Fruit fly (Drosophila melanogaster): Measurements from ENCODE around the gene CG13856.

Gene CG13856

dm6 chr3R:22410537-22411360 is 8.3 kb downstream of the CG13856 start, which contains the start of the genes CG13850 and lqfR (continued):
- TF ChIP-seq Mrtf (GFP tag; IDR thresholded peaks at IDR 0.05): peak; percentile 40; the same call in 1 of the 3 replicates
- peak; percentile 89 for TF ChIP-seq CG18476 (GFP tag; optimal IDR thresholded peaks at IDR 0.05)
- TF ChIP-seq CG12104 (GFP tag; optimal IDR thresholded peaks at IDR 0.05): peak; percentile 70
- peak; percentile 69 for TF ChIP-seq Six4 (GFP tag; optimal IDR thresholded peaks at IDR 0.05)
- peak; percentile 63 for TF ChIP-seq CG4328 (GFP tag; optimal IDR thresholded peaks at IDR 0.05)
- no peak for TF ChIP-seq Hey (tag; optimal IDR thresholded peaks at IDR 0.05)
- peak; percentile 28 for TF ChIP-seq MESR4 (GFP tag; optimal IDR thresholded peaks at IDR 0.05)
- TF ChIP-seq tll (GFP tag; optimal IDR thresholded peaks at IDR 0.05): peak in 1 of 2 experiments; percentile 30
- peak; percentile 70 for TF ChIP-seq repo (GFP tag; optimal IDR thresholded peaks at IDR 0.05)
- no peak for TF ChIP-seq zen2 (GFP tag; IDR thresholded peaks at IDR 0.05; ENCODE audit: partially characterized antibody)
- peak; percentile 22 for TF ChIP-seq Fer2 (tag; optimal IDR thresholded peaks at IDR 0.05)
- no peak for TF ChIP-seq Optix (GFP tag; IDR thresholded peaks at IDR 0.05)
- TF ChIP-seq CG15269 (tag; optimal IDR thresholded peaks at IDR 0.05): no peak
- TF ChIP-seq gsb (GFP tag; IDR thresholded peaks at IDR 0.05): no peak
- peak; percentile 26 for TF ChIP-seq Mes4 (GFP tag; optimal IDR thresholded peaks at IDR 0.05)
- TF ChIP-seq CG11093 (GFP tag; IDR thresholded peaks at IDR 0.05): no peak
- TF ChIP-seq CG10543 (GFP tag; optimal IDR thresholded peaks at IDR 0.05): peak; percentile 82
- TF ChIP-seq CG6272 (GFP tag; IDR thresholded peaks at IDR 0.05): peak; percentile 14; the same call in 1 of the 2 replicates
- TF ChIP-seq CG10979 (tag; optimal IDR thresholded peaks at IDR 0.05): peak; percentile 55
- TF ChIP-seq jigr1 (GFP tag; IDR thresholded peaks at IDR 0.05): no peak
- no peak for TF ChIP-seq grn (GFP tag; optimal IDR thresholded peaks at IDR 0.05)
- peak; percentile 54 for TF ChIP-seq CG17359 (tag; optimal IDR thresholded peaks at IDR 0.05)
- TF ChIP-seq Gug (GFP tag; IDR thresholded peaks at IDR 0.05): peak; percentile 59; the same call in 3 of the 4 replicates
- TF ChIP-seq CG16863 (GFP tag; optimal IDR thresholded peaks at IDR 0.05): peak; percentile 65
- peak; percentile 91 for TF ChIP-seq CG17361 (GFP tag; IDR thresholded peaks at IDR 0.05)
- TF ChIP-seq CG1233 (GFP tag; optimal IDR thresholded peaks at IDR 0.05): peak; percentile 58
- no peak for TF ChIP-seq jing (GFP tag; optimal IDR thresholded peaks at IDR 0.05)
- TF ChIP-seq CG4282 (GFP tag; optimal IDR thresholded peaks at IDR 0.05): peak; percentile 51
- peak; percentile 57; the same call in 2 of the 3 replicates for TF ChIP-seq tgo (GFP tag; IDR thresholded peaks at IDR 0.05)
- peak; percentile 39; the same call in 1 of the 3 replicates for TF ChIP-seq croc (GFP tag; conservative IDR thresholded peaks at IDR 0.05)
- TF ChIP-seq Stat92E (GFP tag; optimal IDR thresholded peaks at IDR 0.05): no peak
- no peak for TF ChIP-seq Deaf1 (tag; optimal IDR thresholded peaks at IDR 0.05)
- TF ChIP-seq Dp (GFP tag; optimal IDR thresholded peaks at IDR 0.05): no peak
- TF ChIP-seq Eip74EF (GFP tag; optimal IDR thresholded peaks at IDR 0.05): no peak
- peak; percentile 41; the same call in 1 of the 2 replicates for TF ChIP-seq onecut (GFP tag; IDR thresholded peaks at IDR 0.05)
- 0 out of 3 replicates have a peak, but pooled peaks have one; percentile 7 for TF ChIP-seq CG7357 (GFP tag; IDR thresholded peaks at IDR 0.05)
- peak; percentile 69 for TF ChIP-seq Dbx (GFP tag; IDR thresholded peaks at IDR 0.05)
- peak; percentile 80 for TF ChIP-seq ems (GFP tag; optimal IDR thresholded peaks at IDR 0.05)
- peak; percentile 84 for TF ChIP-seq lilli (GFP tag; optimal IDR thresholded peaks at IDR 0.05)
- peak; percentile 11 for TF ChIP-seq pfk (GFP tag; optimal IDR thresholded peaks at IDR 0.05)
- no peak for TF ChIP-seq unpg (GFP tag; optimal IDR thresholded peaks at IDR 0.05)
- no peak for TF ChIP-seq amos (GFP tag; IDR thresholded peaks at IDR 0.05; ENCODE audit: partially characterized antibody)
- TF ChIP-seq crp (GFP tag; optimal IDR thresholded peaks at IDR 0.05): peak; percentile 21 to 84
- no peak for TF ChIP-seq chm (GFP tag; IDR thresholded peaks at IDR 0.05)
- TF ChIP-seq dmrt99B (tag; optimal IDR thresholded peaks at IDR 0.05): no peak
- peak; percentile 38 for TF ChIP-seq fd3F (GFP tag; optimal IDR thresholded peaks at IDR 0.05)
- peak; percentile 84 for TF ChIP-seq CG14710 (tag; optimal IDR thresholded peaks at IDR 0.05)
